Worm (Caenorhabditis elegans) whole organism, L4 larva: Measurements from ENCODE around the gene R01E6.2.

ENCODE experiments used
- F10B5.3 ChIP-seq: sonication (generic microtip); optimal IDR thresholded peaks from 2 replicates; lab custom pipeline; 2016; ENCODE audit warnings: mild to moderate bottlenecking, missing genetic modification characterization, missing compliant biosample characterization
- F26F4.8 ChIP-seq: fragments of 200-800 bp; sonication (Bioruptor generic); conservative IDR thresholded peaks from 2 replicates; pipeline ENCODE4 v1.3.6; 2022; ENCODE audit warnings: missing genetic modification characterization, missing compliant biosample characterization
- F49E8.2 ChIP-seq: sonication (generic microtip); optimal IDR thresholded peaks from 2 replicates; lab custom pipeline; 2016; ENCODE audit warnings: missing compliant biosample characterization, mild to moderate bottlenecking, missing genetic modification characterization, borderline replicate concordance
- R02D3.7 ChIP-seq: fragments of 150-350 bp; sonication (generic microtip); optimal IDR thresholded peaks from 3 replicates; lab custom pipeline; 2014; ENCODE audit warnings: missing biosample characterization, missing genetic modification characterization
- T20F7.1 ChIP-seq: fragments of 200-800 bp; sonication (Bioruptor generic); optimal IDR thresholded peaks from 2 replicates; lab custom pipeline; 2018; ENCODE audit warnings: mild to moderate bottlenecking, missing genetic modification characterization, missing compliant biosample characterization
- Y48G9A.11 ChIP-seq: fragments of 200-800 bp; sonication (Bioruptor generic); IDR thresholded peaks from 2 replicates; pipeline ENCODE4 v1.3.6; 2022; ENCODE audit warnings: missing genetic modification reagents, missing genetic modification characterization, missing compliant biosample characterization
- Y75B8A.6 ChIP-seq: fragments of 200-800 bp; sonication (Bioruptor generic); IDR thresholded peaks from 2 replicates; pipeline ENCODE4 v1.3.6; 2022; ENCODE audit warnings: missing genetic modification reagents, missing genetic modification characterization, missing compliant biosample characterization
- aly-2 ChIP-seq: sonication (generic microtip); optimal IDR thresholded peaks from 2 replicates; lab custom pipeline; 2018; ENCODE audit warnings: missing biosample characterization, missing genetic modification characterization
- attf-4 ChIP-seq: sonication (generic microtip); optimal IDR thresholded peaks from 3 replicates; lab custom pipeline; 2017; ENCODE audit warnings: missing biosample characterization, missing genetic modification characterization
- ceh-28 ChIP-seq: fragments of 150-350 bp; optimal IDR thresholded peaks from 2 replicates; lab custom pipeline; 2014; ENCODE audit warnings: missing biosample characterization, missing genetic modification reagents, missing genetic modification characterization
- ceh-62 ChIP-seq: sonication (generic microtip); optimal IDR thresholded peaks from 2 replicates; lab custom pipeline; 2017; ENCODE audit warnings: missing biosample characterization, missing genetic modification characterization
- ces-1 ChIP-seq: fragments of 150-350 bp; sonication (generic microtip); optimal IDR thresholded peaks from 4 replicates; lab custom pipeline; 2014; ENCODE audit warnings: missing biosample characterization, missing genetic modification reagents, missing genetic modification characterization
- cey-2 ChIP-seq: sonication (generic microtip); optimal IDR thresholded peaks from 3 replicates; lab custom pipeline; 2017; ENCODE audit warnings: missing genetic modification characterization, mild to moderate bottlenecking, missing compliant biosample characterization, antibody characterized with exemption, borderline replicate concordance; ENCODE audit not compliant: insufficient read depth
- daf-16 ChIP-seq, 3 experiments: sonication (generic microtip); optimal IDR thresholded peaks; 2 replicates each; lab custom pipeline; 2016 to 2017; ENCODE audit warnings: missing genetic modification characterization in 3 of 3, missing genetic modification reagents in 3 of 3, mild to moderate bottlenecking in 2 of 3, missing compliant biosample characterization in 2 of 3, missing biosample characterization in 1 of 3, moderate library complexity in 1 of 3
- dmd-6 ChIP-seq: fragments of 200-800 bp; sonication (Bioruptor generic); IDR thresholded peaks from 2 replicates; pipeline ENCODE4 v1.3.6; 2022; ENCODE audit warnings: missing genetic modification reagents, missing genetic modification characterization, missing compliant biosample characterization
- dmd-9 ChIP-seq: fragments of 200-800 bp; sonication (Bioruptor generic); IDR thresholded peaks from 2 replicates; pipeline ENCODE4 v1.3.6; 2022; ENCODE audit warnings: missing genetic modification reagents, missing genetic modification characterization, missing compliant biosample characterization
- egl-43 ChIP-seq: fragments of 200-800 bp; sonication (Bioruptor generic); IDR thresholded peaks from 2 replicates; pipeline ENCODE4 v1.3.6; 2022; ENCODE audit warnings: missing genetic modification reagents, missing genetic modification characterization, missing compliant biosample characterization
- fos-1 ChIP-seq: fragments of 150-350 bp; optimal IDR thresholded peaks from 2 replicates; lab custom pipeline; 2014; ENCODE audit warnings: missing biosample characterization, missing genetic modification characterization
- gei-8 ChIP-seq: fragments of 200-800 bp; sonication (Bioruptor generic); optimal IDR thresholded peaks from 2 replicates; lab custom pipeline; 2018; ENCODE audit warnings: mild to moderate bottlenecking, missing genetic modification characterization, missing compliant biosample characterization
- hif-1 ChIP-seq, 2 experiments: sonication (generic microtip); optimal IDR thresholded peaks; 2 replicates each; lab custom pipeline; 2016 to 2017; ENCODE audit warnings: missing compliant biosample characterization in 2 of 2, missing genetic modification characterization in 2 of 2, missing genetic modification reagents in 2 of 2, missing genotype in 2 of 2, mild to moderate bottlenecking in 1 of 2
- hlh-30 ChIP-seq: sonication (generic microtip); optimal IDR thresholded peaks from 2 replicates; lab custom pipeline; 2017; ENCODE audit warnings: antibody characterized with exemption, mild to moderate bottlenecking, missing genetic modification characterization, missing compliant biosample characterization; ENCODE audit not compliant: insufficient read depth
- lim-7 ChIP-seq: fragments of 200-800 bp; sonication (Bioruptor generic); IDR thresholded peaks from 2 replicates; pipeline ENCODE4 v1.3.6; 2022; ENCODE audit warnings: missing genetic modification characterization, missing compliant biosample characterization
- lin-29 ChIP-seq: fragments of 200-800 bp; sonication (Bioruptor generic); IDR thresholded peaks from 2 replicates; pipeline ENCODE4 v1.3.6; 2022; ENCODE audit warnings: missing genetic modification reagents, missing genetic modification characterization, missing compliant biosample characterization
- lin-38 ChIP-seq: fragments of 200-800 bp; sonication (Bioruptor generic); IDR thresholded peaks from 2 replicates; pipeline ENCODE4 v1.3.6; 2022; ENCODE audit warnings: missing genetic modification reagents, missing genetic modification characterization, missing compliant biosample characterization
- lin-39 ChIP-seq: fragments of 150-350 bp; optimal IDR thresholded peaks from 2 replicates; lab custom pipeline; 2014; ENCODE audit warnings: missing biosample characterization, missing genetic modification reagents, missing genetic modification characterization
- lir-3 ChIP-seq: sonication (generic microtip); optimal IDR thresholded peaks from 2 replicates; lab custom pipeline; 2016; ENCODE audit warnings: mild to moderate bottlenecking, missing genetic modification characterization, missing compliant biosample characterization
- madf-9 ChIP-seq: fragments of 200-800 bp; sonication (Bioruptor generic); conservative IDR thresholded peaks from 2 replicates; pipeline ENCODE4 v1.3.6; 2022; ENCODE audit warnings: missing genetic modification reagents, missing genetic modification characterization, missing compliant biosample characterization
- mdt-29 ChIP-seq: fragments of 200-800 bp; sonication (Bioruptor generic); IDR thresholded peaks from 2 replicates; pipeline ENCODE4 v1.3.6; 2022; ENCODE audit warnings: missing genetic modification reagents, missing genetic modification characterization, missing compliant biosample characterization
- mep-1 ChIP-seq: fragments of 150-350 bp; sonication (generic microtip); optimal IDR thresholded peaks from 3 replicates; lab custom pipeline; 2014; ENCODE audit warnings: missing biosample characterization, missing genetic modification characterization
- mes-2 ChIP-seq: sonication (generic microtip); optimal IDR thresholded peaks from 2 replicates; lab custom pipeline; 2016; ENCODE audit warnings: missing genotype, mild to moderate bottlenecking, missing genetic modification characterization, missing compliant biosample characterization; ENCODE audit not compliant: poor library complexity, severe bottlenecking
- mxl-2 ChIP-seq: fragments of 200-800 bp; sonication (Bioruptor generic); conservative IDR thresholded peaks from 2 replicates; pipeline ENCODE4 v1.3.6; 2022; ENCODE audit warnings: missing genetic modification reagents, missing genetic modification characterization, missing compliant biosample characterization
- mxl-3 ChIP-seq: fragments of 200-800 bp; sonication (Bioruptor generic); optimal IDR thresholded peaks from 2 replicates; lab custom pipeline; 2018; ENCODE audit warnings: mild to moderate bottlenecking, missing genetic modification characterization, missing compliant biosample characterization
- nhr-10 ChIP-seq: fragments of 150-350 bp; optimal IDR thresholded peaks from 2 replicates; lab custom pipeline; 2014; ENCODE audit warnings: missing biosample characterization, missing genetic modification characterization
- nhr-11 ChIP-seq: fragments of 150-350 bp; optimal IDR thresholded peaks from 2 replicates; lab custom pipeline; 2014; ENCODE audit warnings: missing biosample characterization, missing genetic modification characterization
- nhr-28 ChIP-seq: fragments of 150-350 bp; optimal IDR thresholded peaks from 2 replicates; lab custom pipeline; 2014; ENCODE audit warnings: missing biosample characterization, missing genetic modification characterization
- nhr-41 ChIP-seq: fragments of 200-800 bp; sonication (Bioruptor generic); IDR thresholded peaks from 2 replicates; pipeline ENCODE4 v1.3.6; 2022; ENCODE audit warnings: missing genetic modification reagents, missing genetic modification characterization, missing compliant biosample characterization
- nhr-42 ChIP-seq: fragments of 200-800 bp; sonication (Bioruptor generic); IDR thresholded peaks from 2 replicates; pipeline ENCODE4 v1.3.6; 2022; ENCODE audit warnings: missing genetic modification characterization, missing compliant biosample characterization
- nhr-77 ChIP-seq: fragments of 150-350 bp; optimal IDR thresholded peaks from 2 replicates; lab custom pipeline; 2014; ENCODE audit warnings: missing biosample characterization, missing genetic modification characterization
- pha-4 ChIP-seq, 2 experiments: fragments of 150-350 bp in 1 of 2; fragments of 200-800 bp in 1 of 2; sonication (Bioruptor generic) in 1 of 2; IDR thresholded peaks in 1 of 2; optimal IDR thresholded peaks in 1 of 2; 2 replicates each; pipeline versions ENCODE4 v1.3.6 to Lab custom; 2014 to 2022; ENCODE audit warnings: missing genetic modification characterization in 2 of 2, missing genetic modification reagents in 2 of 2, missing biosample characterization in 1 of 2, missing compliant biosample characterization in 1 of 2
- pqm-1 ChIP-seq: sonication (generic microtip); optimal IDR thresholded peaks from 2 replicates; lab custom pipeline; 2017; ENCODE audit warnings: missing biosample characterization, missing genetic modification characterization
- saeg-2 ChIP-seq: fragments of 200-800 bp; sonication (Bioruptor generic); IDR thresholded peaks from 2 replicates; pipeline ENCODE4 v1.3.6; 2022; ENCODE audit warnings: missing genetic modification reagents, missing genetic modification characterization, missing compliant biosample characterization
- skn-1 ChIP-seq: fragments of 150-350 bp; optimal IDR thresholded peaks from 2 replicates; lab custom pipeline; 2014; ENCODE audit warnings: missing biosample characterization, missing genetic modification characterization
- snpc-4 ChIP-seq: fragments of 150-350 bp; optimal IDR thresholded peaks from 2 replicates; lab custom pipeline; 2014; ENCODE audit warnings: missing biosample characterization, missing genetic modification characterization
- spr-3 ChIP-seq: fragments of 200-800 bp; sonication (Bioruptor generic); optimal IDR thresholded peaks from 2 replicates; lab custom pipeline; 2018; ENCODE audit warnings: mild to moderate bottlenecking, missing genetic modification characterization, missing compliant biosample characterization
- tag-97 ChIP-seq: fragments of 200-800 bp; sonication (Bioruptor generic); IDR thresholded peaks from 2 replicates; pipeline ENCODE4 v1.3.6; 2022; ENCODE audit warnings: missing genetic modification characterization, missing compliant biosample characterization
- unc-39 ChIP-seq: sonication (generic microtip); optimal IDR thresholded peaks from 2 replicates; lab custom pipeline; 2017; ENCODE audit warnings: missing biosample characterization, missing genetic modification characterization
- zip-2 ChIP-seq: fragments of 150-350 bp; optimal IDR thresholded peaks from 2 replicates; lab custom pipeline; 2014; ENCODE audit warnings: missing biosample characterization, missing genetic modification characterization
- ztf-11 ChIP-seq: fragments of 150-350 bp; optimal IDR thresholded peaks from 2 replicates; lab custom pipeline; 2014; ENCODE audit warnings: missing biosample characterization, missing genetic modification characterization

The R01E6.2 gene

ce11 chrX:13527347-13528092 lies 38.8 kb downstream of the R01E6.2 start, which contains the start of gene pab-2:
Gene pab-2, minus strand, starts transcription at chrX:13527415.
- TF ChIP-seq lin-39 (tag; lab: Kevin White, UChicago) = no peak
- peak in 1 of 2 experiments; percentile 39 for TF ChIP-seq daf-16 (GFP tag; optimal IDR thresholded peaks at IDR 0.05; lab: Kevin White, UChicago)
- peak; percentile 83 for TF ChIP-seq daf-16 (tag; optimal IDR thresholded peaks at IDR 0.05; lab: Kevin White, UChicago)
- TF ChIP-seq fos-1 (tag; lab: Kevin White, UChicago) = no peak
- peak; percentile 91 for TF ChIP-seq dmd-6 (GFP tag; lab: Robert Waterston, UW)
- no peak for TF ChIP-seq aly-2 (tag; lab: Kevin White, UChicago)
- no peak for TF ChIP-seq attf-4 (tag; lab: Kevin White, UChicago)
- peak; percentile 71 for TF ChIP-seq gei-8 (GFP tag; lab: Kevin White, UChicago)
- TF ChIP-seq egl-43 (GFP tag; lab: Robert Waterston, UW) = peak; percentile 76
- no peak for TF ChIP-seq spr-3 (GFP tag; lab: Kevin White, UChicago)
- TF ChIP-seq skn-1 (tag; lab: Kevin White, UChicago) = no peak
- TF ChIP-seq lin-38 (GFP tag; lab: Robert Waterston, UW) = peak; percentile 58
- no peak for TF ChIP-seq ceh-62 (tag; lab: Kevin White, UChicago)
- no peak for TF ChIP-seq lin-29 (GFP tag; lab: Robert Waterston, UW)
- TF ChIP-seq pqm-1 = peak; percentile 29
- no peak for TF ChIP-seq R02D3.7 (tag; lab: Kevin White, UChicago)
- 0 out of 2 replicates have a peak, but pooled peaks have one; percentile 34 for TF ChIP-seq nhr-42 (GFP tag; lab: Robert Waterston, UW)
- TF ChIP-seq hlh-30 (tag; lab: Kevin White, UChicago) = peak; percentile 93
- TF ChIP-seq Y48G9A.11 (GFP tag; lab: Robert Waterston, UW) = no peak
- TF ChIP-seq mes-2 = peak; percentile 59
- TF ChIP-seq mxl-3 (GFP tag; lab: Kevin White, UChicago) = peak; percentile 97
- TF ChIP-seq pha-4 (GFP tag; IDR thresholded peaks at IDR 0.05; lab: Robert Waterston, UW) = peak; percentile 49; the same call in 1 of the 2 replicates
- TF ChIP-seq pha-4 (tag; optimal IDR thresholded peaks at IDR 0.05; lab: Kevin White, UChicago) = no peak
- TF ChIP-seq snpc-4 (tag; lab: Kevin White, UChicago) = no peak
- no peak for TF ChIP-seq ces-1 (GFP tag; lab: Kevin White, UChicago)
- TF ChIP-seq dmd-9 (GFP tag; lab: Robert Waterston, UW) = no peak
- 0 out of 2 replicates have a peak, but pooled peaks have one; percentile 53 for TF ChIP-seq lim-7 (GFP tag; lab: Robert Waterston, UW)
- no peak for TF ChIP-seq unc-39 (tag; lab: Kevin White, UChicago)
- TF ChIP-seq lir-3 (tag; lab: Kevin White, UChicago) = no peak
- peak; percentile 88 for TF ChIP-seq mep-1 (tag; lab: Kevin White, UChicago)
- TF ChIP-seq saeg-2 (GFP tag; lab: Robert Waterston, UW) = peak; percentile 89
- peak; percentile 16 for TF ChIP-seq cey-2
- no peak for TF ChIP-seq F49E8.2 (tag; lab: Kevin White, UChicago)
- TF ChIP-seq F26F4.8 = no peak
- peak in 1 of 2 experiments; percentile 59 for TF ChIP-seq hif-1 (tag; optimal IDR thresholded peaks at IDR 0.05; lab: Kevin White, UChicago)
- 0 out of 2 replicates have a peak, but pooled peaks have one; percentile 61 for TF ChIP-seq mxl-2 (GFP tag; lab: Robert Waterston, UW)
- TF ChIP-seq T20F7.1 (GFP tag; lab: Kevin White, UChicago) = peak; percentile 46
- TF ChIP-seq madf-9 (GFP tag; lab: Robert Waterston, UW) = peak; percentile 72
- peak; percentile 38 for TF ChIP-seq nhr-10 (tag; lab: Kevin White, UChicago)
- no peak for TF ChIP-seq F10B5.3 (tag; lab: Kevin White, UChicago)
- TF ChIP-seq nhr-11 (tag; lab: Kevin White, UChicago) = peak; percentile 79
- TF ChIP-seq nhr-28 (tag; lab: Kevin White, UChicago) = peak; percentile 87
- TF ChIP-seq zip-2 = peak; percentile 92
- TF ChIP-seq mdt-29 (GFP tag; lab: Robert Waterston, UW) = no peak
- TF ChIP-seq ceh-28 (tag; lab: Kevin White, UChicago) = no peak
- no peak for TF ChIP-seq ztf-11 (tag; lab: Kevin White, UChicago)
- peak; percentile 77; the same call in 1 of the 2 replicates for TF ChIP-seq nhr-41 (GFP tag; lab: Robert Waterston, UW)
- no peak for TF ChIP-seq Y75B8A.6 (GFP tag; lab: Robert Waterston, UW)
- TF ChIP-seq tag-97 (GFP tag; lab: Robert Waterston, UW) = no peak
- TF ChIP-seq nhr-77 (tag; lab: Kevin White, UChicago) = peak; percentile 54
